Fruit fly (Drosophila melanogaster): Measurements from ENCODE around the gene CG31870.
A peak's percentile ranks its signal among the peaks of the same experiment; 100 is the strongest.

CG31870 gene

DNA sequence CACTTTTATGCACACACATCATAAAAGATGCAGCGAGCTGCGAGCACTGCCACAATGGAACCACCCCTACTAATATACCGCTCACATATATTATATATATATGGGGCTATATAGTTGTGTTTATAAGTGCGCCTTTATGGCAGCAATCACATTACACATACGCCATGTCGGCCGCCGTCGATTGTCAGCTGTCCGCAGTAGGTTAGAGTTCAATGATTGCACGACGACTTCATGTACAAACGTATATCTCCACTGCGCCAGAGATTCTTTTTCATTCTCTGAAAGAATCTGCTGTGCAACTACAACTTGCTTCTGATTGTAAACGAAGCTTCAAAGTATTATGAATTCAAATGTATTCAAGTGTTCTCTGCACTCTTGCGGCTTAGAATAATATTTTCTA is 37.4 kb upstream of the CG31870 start:
- peak; percentile 2 for TF ChIP-seq tj (GFP tag; optimal IDR thresholded peaks at IDR 0.05)
- TF ChIP-seq cnc (optimal IDR thresholded peaks at IDR 0.05), result no peak
- TF ChIP-seq CG1620 (GFP tag; optimal IDR thresholded peaks at IDR 0.05), result no peak

- TF ChIP-seq Clk (GFP tag; optimal IDR thresholded peaks at IDR 0.05), result no peak
- TF ChIP-seq CG14711 (tag; optimal IDR thresholded peaks at IDR 0.05), result no peak
- TF ChIP-seq ovo (GFP tag; optimal IDR thresholded peaks at IDR 0.05), result no peak
Measured at dm6 chr2L:10753618-10754017, 36.4 kb upstream of the CG31870 start.

- TF ChIP-seq Hr96 (GFP tag; optimal IDR thresholded peaks at IDR 0.05), result no peak
- TF ChIP-seq CG11617 (GFP tag; optimal IDR thresholded peaks at IDR 0.05), result no peak
- no peak for TF ChIP-seq CG14711 (tag; optimal IDR thresholded peaks at IDR 0.05)
- no peak for TF ChIP-seq cic (GFP tag; optimal IDR thresholded peaks at IDR 0.05)
- no peak for TF ChIP-seq CG12768 (GFP tag; optimal IDR thresholded peaks at IDR 0.05)
- no peak for TF ChIP-seq CG33017 (tag; optimal IDR thresholded peaks at IDR 0.05)
- no peak for TF ChIP-seq Crg-1 (GFP tag; optimal IDR thresholded peaks at IDR 0.05)
- TF ChIP-seq Clk (GFP tag; optimal IDR thresholded peaks at IDR 0.05), result no peak
- no peak for TF ChIP-seq CG7045 (GFP tag; optimal IDR thresholded peaks at IDR 0.05)
- TF ChIP-seq kay (GFP tag; ENCODE audit: borderline replicate concordance), result no peak
- no peak for TF ChIP-seq bab1 (GFP tag; optimal IDR thresholded peaks at IDR 0.05)
- no peak for TF ChIP-seq tj (GFP tag; optimal IDR thresholded peaks at IDR 0.05)
Measured at dm6 chr2L:10754599-10754998, 35.4 kb upstream of the CG31870 start.

- peak; percentile 38 for TF ChIP-seq tj (GFP tag; optimal IDR thresholded peaks at IDR 0.05)
- TF ChIP-seq CG11617 (GFP tag; optimal IDR thresholded peaks at IDR 0.05), result peak; percentile 7
- peak; percentile 23 for TF ChIP-seq CG7045 (GFP tag; optimal IDR thresholded peaks at IDR 0.05)
- TF ChIP-seq CG14711 (tag; optimal IDR thresholded peaks at IDR 0.05), result no peak
- TF ChIP-seq toe (GFP tag; optimal IDR thresholded peaks at IDR 0.05), result no peak
- peak; percentile 26 for TF ChIP-seq bab1 (GFP tag; optimal IDR thresholded peaks at IDR 0.05)
- peak; percentile 66 for TF ChIP-seq CG33017 (tag; optimal IDR thresholded peaks at IDR 0.05)
- TF ChIP-seq CG7101 (tag; optimal IDR thresholded peaks at IDR 0.05), result peak; percentile 48
- peak; percentile 50 for TF ChIP-seq cic (GFP tag; optimal IDR thresholded peaks at IDR 0.05)
- no peak for TF ChIP-seq Clk (GFP tag; optimal IDR thresholded peaks at IDR 0.05)
- no peak for TF ChIP-seq Crg-1 (GFP tag; optimal IDR thresholded peaks at IDR 0.05)
- TF ChIP-seq CG12768 (GFP tag; optimal IDR thresholded peaks at IDR 0.05), result peak; percentile 75
- TF ChIP-seq Mnt (GFP tag; optimal IDR thresholded peaks at IDR 0.05), result peak; percentile 63
- TF ChIP-seq Hr96 (GFP tag; optimal IDR thresholded peaks at IDR 0.05), result peak; percentile 38
Measured at dm6 chr2L:10756049-10756448, 34.0 kb upstream of the CG31870 start, which contains the start of gene CG17124. Gene CG17124 (minus strand): TSS chr2L:10756325.

DNA sequence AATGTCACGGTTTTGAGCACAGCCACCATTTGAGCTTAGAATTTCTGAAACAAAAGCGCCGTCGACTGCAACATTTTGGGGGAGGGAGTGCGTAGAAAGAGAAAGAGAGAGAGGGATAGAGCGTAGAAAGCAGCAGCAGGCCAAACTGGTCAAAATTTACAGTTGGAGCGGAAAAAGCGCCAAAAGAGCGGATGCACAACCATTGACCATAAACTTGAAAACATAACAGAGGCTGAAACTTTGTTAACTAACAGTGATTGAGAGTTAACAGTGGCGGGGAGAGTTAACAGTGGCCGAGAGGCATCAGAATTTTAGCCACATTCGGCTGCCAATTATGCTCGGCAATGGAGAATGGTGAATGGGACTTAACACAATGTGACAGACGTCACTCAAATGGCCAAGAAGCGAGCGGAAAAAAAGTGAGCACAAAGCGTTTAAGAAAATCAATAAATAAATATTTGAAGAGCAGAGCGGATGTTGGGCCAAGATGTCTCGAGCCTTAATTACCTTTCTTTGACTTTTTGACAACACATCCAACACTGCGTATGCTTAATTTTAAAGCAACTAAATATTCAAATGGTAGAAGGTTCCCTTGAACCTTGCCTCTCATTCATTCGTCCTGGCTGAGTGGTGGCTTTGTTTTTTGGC is 32.9 kb upstream of the CG31870 start:
- TF ChIP-seq cnc (optimal IDR thresholded peaks at IDR 0.05) (no peak), CG1620 (GFP tag; optimal IDR thresholded peaks at IDR 0.05) (no peak), CG33017 (tag; optimal IDR thresholded peaks at IDR 0.05) (no peak), cic (GFP tag; optimal IDR thresholded peaks at IDR 0.05) (no peak), CG14711 (tag; optimal IDR thresholded peaks at IDR 0.05) (no peak), CG12768 (GFP tag; optimal IDR thresholded peaks at IDR 0.05) (no peak), CG11617 (GFP tag; optimal IDR thresholded peaks at IDR 0.05) (no peak), Clk (GFP tag; optimal IDR thresholded peaks at IDR 0.05) (no peak)

DNA sequence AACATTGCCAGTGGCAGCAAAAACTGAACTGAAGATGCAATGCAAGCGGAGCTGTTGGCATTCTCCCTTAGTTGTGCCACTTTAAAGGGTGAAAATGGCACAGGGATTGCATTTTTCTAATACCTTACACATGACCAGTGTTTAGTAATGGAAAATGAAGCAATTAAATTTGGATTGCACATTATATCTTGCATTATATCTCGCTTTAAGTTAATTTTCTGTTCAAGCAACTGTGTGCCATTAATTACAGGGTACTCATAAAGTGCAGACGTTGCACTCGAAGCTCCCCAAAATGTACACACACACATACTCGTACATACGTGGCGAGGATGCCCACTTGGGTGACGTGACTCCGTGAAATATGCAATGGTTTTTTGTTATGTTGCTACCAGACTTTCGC is 30.4 kb upstream of the CG31870 start:
- no peak for TF ChIP-seq toe (GFP tag; optimal IDR thresholded peaks at IDR 0.05)
- TF ChIP-seq bab1 (GFP tag; optimal IDR thresholded peaks at IDR 0.05), result no peak
- no peak for TF ChIP-seq pad (GFP tag; optimal IDR thresholded peaks at IDR 0.05)
- TF ChIP-seq Crg-1 (GFP tag; optimal IDR thresholded peaks at IDR 0.05), result no peak
- no peak for TF ChIP-seq ovo (GFP tag; optimal IDR thresholded peaks at IDR 0.05)
- no peak for TF ChIP-seq tj (GFP tag; optimal IDR thresholded peaks at IDR 0.05)
- TF ChIP-seq CG11617 (GFP tag; optimal IDR thresholded peaks at IDR 0.05), result no peak
- TF ChIP-seq cnc (optimal IDR thresholded peaks at IDR 0.05), result no peak
- TF ChIP-seq CG1620 (GFP tag; optimal IDR thresholded peaks at IDR 0.05), result no peak
- no peak for TF ChIP-seq CG14711 (tag; optimal IDR thresholded peaks at IDR 0.05)
- no peak for TF ChIP-seq cic (GFP tag; optimal IDR thresholded peaks at IDR 0.05)

DNA sequence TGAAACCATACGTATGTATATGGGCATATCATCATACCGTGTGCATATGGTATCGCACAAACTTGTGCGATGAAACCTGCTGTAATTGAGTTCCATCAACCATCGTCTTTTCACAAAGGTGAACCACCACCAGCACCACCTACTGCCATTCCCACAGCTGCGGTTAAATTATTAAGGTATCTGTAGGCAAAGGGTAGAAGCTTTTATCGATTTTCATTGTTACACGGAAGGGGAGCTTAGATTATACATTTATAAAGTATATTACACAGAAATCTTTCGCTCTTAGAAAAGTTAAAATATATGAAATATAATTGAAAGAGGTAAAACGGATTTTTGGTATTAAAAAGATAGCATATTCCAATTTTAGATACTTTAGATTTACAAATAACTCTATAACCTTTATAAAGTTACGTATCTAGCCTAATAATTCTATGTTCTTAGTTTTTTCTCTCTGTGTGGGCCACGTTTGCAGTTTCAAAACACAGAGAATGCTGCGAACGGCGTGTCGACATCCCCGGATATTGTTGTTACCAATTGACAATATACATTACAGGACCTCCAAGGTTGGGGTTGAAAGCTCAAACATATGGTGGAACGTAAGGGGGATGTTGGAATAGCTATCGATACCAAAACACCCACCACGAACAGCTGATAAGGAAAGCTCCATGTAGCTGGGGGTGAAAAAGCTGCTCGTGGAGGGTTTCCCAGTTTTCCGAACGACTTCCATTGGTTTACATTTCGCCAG is 29.4 kb upstream of the CG31870 start, which contains the start of gene CG6495:
CG6495 (plus strand) TSS at position 695 of the 745 bp plus-strand sequence.
- TF ChIP-seq tj (GFP tag; optimal IDR thresholded peaks at IDR 0.05) (peak; percentile 8), CG33017 (tag; optimal IDR thresholded peaks at IDR 0.05) (peak; percentile 44), bab1 (GFP tag; optimal IDR thresholded peaks at IDR 0.05) (no peak), CG12768 (GFP tag; optimal IDR thresholded peaks at IDR 0.05) (peak; percentile 10), Crg-1 (GFP tag; optimal IDR thresholded peaks at IDR 0.05) (no peak), Mnt (GFP tag; optimal IDR thresholded peaks at IDR 0.05) (no peak), CG7101 (tag; optimal IDR thresholded peaks at IDR 0.05) (no peak)

All from whole organism, adult.